Fruit fly (Drosophila melanogaster): ENCODE data around the gene Cyp28d1.

The Cyp28d1 gene

dm6 chr2L:5242194-5242914 is 32.1 kb downstream of the Cyp28d1 start (continued):
- TF ChIP-seq CG30403 (GFP tag; optimal IDR thresholded peaks at IDR 0.05) (peak; percentile 12), Deaf1 (tag; optimal IDR thresholded peaks at IDR 0.05) (peak; percentile 48), CG17385 (GFP tag; optimal IDR thresholded peaks at IDR 0.05) (peak; percentile 21), pan (optimal IDR thresholded peaks at IDR 0.05) (no peak), pan (GFP tag; optimal IDR thresholded peaks at IDR 0.05 in 1 of 2, IDR thresholded peaks at IDR 0.05 in 1 of 2) (peak in 1 of 2 experiments; percentile 50), eve (GFP tag; optimal IDR thresholded peaks at IDR 0.05) (peak in 1 of 2 experiments; percentile 50), Bdp1 (GFP tag; optimal IDR thresholded peaks at IDR 0.05) (no peak), HLH3B (GFP tag; IDR thresholded peaks at IDR 0.05) (no peak), run (tag; optimal IDR thresholded peaks at IDR 0.05) (no peak), hth (optimal IDR thresholded peaks at IDR 0.05) (no peak), prd (optimal IDR thresholded peaks at IDR 0.05) (no peak), prd (GFP tag; IDR thresholded peaks at IDR 0.05) (peak; percentile 13; the same call in 1 of the 3 replicates), btn (GFP tag; optimal IDR thresholded peaks at IDR 0.05) (no peak), CG15514 (GFP tag; optimal IDR thresholded peaks at IDR 0.05) (peak; percentile 10), gem (tag; optimal IDR thresholded peaks at IDR 0.05) (peak; percentile 55), CG12104 (GFP tag; optimal IDR thresholded peaks at IDR 0.05) (no peak), caup (GFP tag; optimal IDR thresholded peaks at IDR 0.05; ENCODE audit: severe bottlenecking) (peak; percentile 23), CG10654 (GFP tag; optimal IDR thresholded peaks at IDR 0.05) (no peak), tx (GFP tag; optimal IDR thresholded peaks at IDR 0.05) (no peak), CoRest (tag; optimal IDR thresholded peaks at IDR 0.05) (peak; percentile 11), HmgZ (tag; optimal IDR thresholded peaks at IDR 0.05) (no peak), CG6254 (GFP tag; optimal IDR thresholded peaks at IDR 0.05) (peak; percentile 1), PHDP (tag; optimal IDR thresholded peaks at IDR 0.05) (peak; percentile 45), CG15269 (tag; optimal IDR thresholded peaks at IDR 0.05) (peak; percentile 42), ewg (GFP tag; optimal IDR thresholded peaks at IDR 0.05) (no peak), CG10979 (tag; optimal IDR thresholded peaks at IDR 0.05) (peak; percentile 8), CG7839 (tag; optimal IDR thresholded peaks at IDR 0.05) (peak; percentile 41), MTF-1 (GFP tag; optimal IDR thresholded peaks at IDR 0.05; ENCODE audit: borderline replicate concordance) (no peak), inv (GFP tag; IDR thresholded peaks at IDR 0.05; ENCODE audit: partially characterized antibody) (no peak), CG2712 (tag; optimal IDR thresholded peaks at IDR 0.05) (peak; percentile 32), CG17568 (GFP tag; optimal IDR thresholded peaks at IDR 0.05) (peak; percentile 32), CG9437 (GFP tag; optimal IDR thresholded peaks at IDR 0.05) (peak; percentile 3), vvl (GFP tag; IDR thresholded peaks at IDR 0.05) (peak; percentile 30; the same call in 1 of the 2 replicates)

dm6 chr2L:5245363-5245892 is 35.2 kb downstream of the Cyp28d1 start:
- TF ChIP-seq CG2889 (GFP tag; IDR thresholded peaks at IDR 0.05) (no peak), chn (GFP tag; optimal IDR thresholded peaks at IDR 0.05) (no peak), kni (GFP tag; optimal IDR thresholded peaks at IDR 0.05) (peak; percentile 92), CG12942 (GFP tag; optimal IDR thresholded peaks at IDR 0.05) (no peak), CG12219 (GFP tag; optimal IDR thresholded peaks at IDR 0.05) (peak; percentile 29), CG15514 (GFP tag; optimal IDR thresholded peaks at IDR 0.05) (no peak), CG13287 (GFP tag; IDR thresholded peaks at IDR 0.05; ENCODE audit: partially characterized antibody) (no peak), Optix (GFP tag; IDR thresholded peaks at IDR 0.05) (0 out of 3 replicates have a peak, but pooled peaks have one; percentile 43), D (optimal IDR thresholded peaks at IDR 0.05) (no peak), D (GFP tag; optimal IDR thresholded peaks at IDR 0.05) (peak; percentile 44), crp (GFP tag; optimal IDR thresholded peaks at IDR 0.05) (no peak), CG2678 (tag; optimal IDR thresholded peaks at IDR 0.05) (peak; percentile 40), Six4 (GFP tag; optimal IDR thresholded peaks at IDR 0.05) (peak; percentile 26), CG2875 (GFP tag; optimal IDR thresholded peaks at IDR 0.05) (peak; percentile 19), CG11723 (GFP tag; optimal IDR thresholded peaks at IDR 0.05) (no peak), tin (GFP tag; optimal IDR thresholded peaks at IDR 0.05) (peak; percentile 46), wor (GFP tag; IDR thresholded peaks at IDR 0.05) (no peak), CG14710 (tag; optimal IDR thresholded peaks at IDR 0.05) (peak; percentile 54)

Data from whole organism, embryonic.